Fruit fly (Drosophila melanogaster) whole organism, embryonic: Measurements from ENCODE around the gene CG31515.

ENCODE experiments used
- B-H1 ChIP-seq: fragments of 200-800 bp; sonication (Bioruptor generic); IDR thresholded peaks from 3 replicates; pipeline ENCODE4 v1.3.6; 2022; ENCODE audit warnings: missing biosample characterization, missing genetic modification characterization
- CG10462 ChIP-seq: fragments of 200-800 bp; sonication (Bioruptor generic); optimal IDR thresholded peaks from 2 replicates; lab custom pipeline; 2016; ENCODE audit warnings: missing biosample characterization, missing genetic modification characterization
- CG11560 ChIP-seq: fragments of 200-800 bp; sonication (Bioruptor generic); IDR thresholded peaks from 3 replicates; pipeline ENCODE4 v1.3.6; 2022; ENCODE audit warnings: missing biosample characterization, missing genetic modification characterization
- CG11723 ChIP-seq: fragments of 200-800 bp; sonication (Bioruptor generic); optimal IDR thresholded peaks from 2 replicates; lab custom pipeline; 2017; ENCODE audit warnings: missing biosample characterization, mild to moderate bottlenecking, missing genetic modification characterization
- CG12744 ChIP-seq: fragments of 200-800 bp; sonication (Bioruptor generic); optimal IDR thresholded peaks from 2 replicates; lab custom pipeline; 2016; ENCODE audit warnings: missing biosample characterization, missing genetic modification characterization
- CG13775 ChIP-seq: fragments of 200-800 bp; sonication (Bioruptor generic); optimal IDR thresholded peaks from 3 replicates; lab custom pipeline; 2017; ENCODE audit warnings: missing biosample characterization, mild to moderate bottlenecking, missing genetic modification characterization
- CG15479 ChIP-seq: fragments of 200-800 bp; sonication (Bioruptor generic); optimal IDR thresholded peaks from 3 replicates; lab custom pipeline; 2019; ENCODE audit warnings: missing biosample characterization, mild to moderate bottlenecking, missing genetic modification characterization, moderate library complexity
- CG15601 ChIP-seq: fragments of 200-800 bp; sonication (Bioruptor generic); optimal IDR thresholded peaks from 3 replicates; lab custom pipeline; 2019; ENCODE audit warnings: missing biosample characterization, mild to moderate bottlenecking, missing genetic modification characterization, moderate library complexity
- CG1602 ChIP-seq: fragments of 200-800 bp; sonication (Bioruptor generic); optimal IDR thresholded peaks from 3 replicates; lab custom pipeline; 2016; ENCODE audit warnings: missing biosample characterization, missing genetic modification characterization
- CG17359 ChIP-seq: fragments of 200-800 bp; sonication (Bioruptor generic); optimal IDR thresholded peaks from 3 replicates; lab custom pipeline; 2018; ENCODE audit warnings: missing biosample characterization, mild to moderate bottlenecking, missing genetic modification characterization, moderate library complexity
- CG2889 ChIP-seq: fragments of 200-800 bp; sonication (Bioruptor generic); IDR thresholded peaks from 3 replicates; pipeline ENCODE4 v1.3.6; 2022; ENCODE audit warnings: missing biosample characterization, missing genetic modification characterization
- CG32772 ChIP-seq: fragments of 200-800 bp; sonication (Bioruptor generic); IDR thresholded peaks from 2 replicates; pipeline ENCODE4 v1.3.6; 2022; ENCODE audit warnings: missing biosample characterization, missing genetic modification characterization
- CG5245 ChIP-seq: fragments of 200-800 bp; sonication (Bioruptor generic); optimal IDR thresholded peaks from 3 replicates; lab custom pipeline; 2016; ENCODE audit warnings: missing biosample characterization, missing genetic modification characterization
- CG6254 ChIP-seq: fragments of 200-800 bp; sonication (Bioruptor generic); optimal IDR thresholded peaks from 3 replicates; lab custom pipeline; 2017; ENCODE audit warnings: mild to moderate bottlenecking, missing biosample characterization, missing genetic modification reagents, missing genetic modification characterization
- CG7271 ChIP-seq: fragments of 200-800 bp; sonication (Bioruptor generic); optimal IDR thresholded peaks from 2 replicates; lab custom pipeline; 2018; ENCODE audit warnings: missing biosample characterization, mild to moderate bottlenecking, missing genetic modification characterization, moderate library complexity
- CG7839 ChIP-seq: fragments of 200-800 bp; sonication (Bioruptor generic); optimal IDR thresholded peaks from 3 replicates; lab custom pipeline; 2018; ENCODE audit warnings: missing biosample characterization, mild to moderate bottlenecking, missing genetic modification characterization, moderate library complexity
- CG8281 ChIP-seq: fragments of 200-800 bp; sonication (Bioruptor generic); optimal IDR thresholded peaks from 2 replicates; lab custom pipeline; 2018; ENCODE audit warnings: missing biosample characterization, mild to moderate bottlenecking, missing genetic modification characterization, moderate library complexity
- CG8478 ChIP-seq: fragments of >200 bp; optimal IDR thresholded peaks from 2 replicates; lab custom pipeline; 2018
- CG8944 ChIP-seq: fragments of 200-800 bp; sonication (Bioruptor generic); optimal IDR thresholded peaks from 3 replicates; lab custom pipeline; 2016; ENCODE audit warnings: missing biosample characterization, missing genetic modification characterization
- CG9797 ChIP-seq: fragments of 200-800 bp; sonication (Bioruptor generic); optimal IDR thresholded peaks from 3 replicates; lab custom pipeline; 2018; ENCODE audit warnings: missing biosample characterization, mild to moderate bottlenecking, missing genetic modification characterization
- CG9817 ChIP-seq: fragments of 200-800 bp; sonication (Bioruptor generic); optimal IDR thresholded peaks from 2 replicates; lab custom pipeline; 2018; ENCODE audit warnings: missing biosample characterization, mild to moderate bottlenecking, missing genetic modification characterization, moderate library complexity
- Ets65A ChIP-seq: fragments of 200-800 bp; sonication (Bioruptor generic); peaks from one replicate; lab custom pipeline; 2016; ENCODE audit warnings: missing biosample characterization, missing genetic modification characterization
- Hmr ChIP-seq: fragments of 200-800 bp; sonication (Bioruptor generic); optimal IDR thresholded peaks from 3 replicates; lab custom pipeline; 2017; ENCODE audit warnings: mild to moderate bottlenecking, missing biosample characterization, missing genetic modification reagents, missing genetic modification characterization
- Hsf ChIP-seq: fragments of 200-800 bp; sonication (Bioruptor generic); optimal IDR thresholded peaks from 3 replicates; lab custom pipeline; 2016; ENCODE audit warnings: missing biosample characterization, missing genetic modification characterization
- Sin3A ChIP-seq: fragments of >200 bp; optimal IDR thresholded peaks from 2 replicates; lab custom pipeline; 2018
- Spps ChIP-seq: fragments of 200-800 bp; sonication (Bioruptor generic); optimal IDR thresholded peaks from 2 replicates; lab custom pipeline; 2018; ENCODE audit warnings: missing biosample characterization, mild to moderate bottlenecking, missing genetic modification characterization
- Usf ChIP-seq: fragments of 200-800 bp; sonication (Bioruptor generic); optimal IDR thresholded peaks from 2 replicates; lab custom pipeline; 2017; ENCODE audit warnings: missing genotype, missing biosample characterization, missing genetic modification characterization
- al ChIP-seq: fragments of 200-800 bp; sonication (Bioruptor generic); IDR thresholded peaks from 2 replicates; pipeline ENCODE4 v1.3.6; 2022; ENCODE audit warnings: missing biosample characterization, missing genetic modification characterization
- chn ChIP-seq: fragments of 200-800 bp; sonication (Bioruptor generic); optimal IDR thresholded peaks from 2 replicates; lab custom pipeline; 2016; ENCODE audit warnings: missing biosample characterization, missing genetic modification characterization
- croc ChIP-seq: fragments of 200-800 bp; sonication (Bioruptor generic); conservative IDR thresholded peaks from 3 replicates; pipeline ENCODE4 v1.3.6; 2022; ENCODE audit warnings: missing biosample characterization, missing genetic modification characterization
- danr ChIP-seq: fragments of 200-800 bp; sonication (Bioruptor generic); IDR thresholded peaks from 2 replicates; pipeline ENCODE4 v1.3.6; 2022; ENCODE audit warnings: missing biosample characterization, missing genetic modification characterization
- ems ChIP-seq: fragments of 200-800 bp; sonication (Bioruptor generic); optimal IDR thresholded peaks from 3 replicates; lab custom pipeline; 2016; ENCODE audit warnings: missing biosample characterization, missing genetic modification characterization
- fd102C ChIP-seq: fragments of 200-800 bp; sonication (Bioruptor generic); optimal IDR thresholded peaks from 2 replicates; lab custom pipeline; 2018; ENCODE audit warnings: missing biosample characterization, mild to moderate bottlenecking, missing genetic modification characterization, moderate library complexity
- fru ChIP-seq: fragments of >200 bp; optimal IDR thresholded peaks from 2 replicates; lab custom pipeline; 2017
- gsb-n ChIP-seq: fragments of 200-800 bp; sonication (Bioruptor generic); optimal IDR thresholded peaks from 3 replicates; lab custom pipeline; 2018; ENCODE audit warnings: missing biosample characterization, mild to moderate bottlenecking, missing genetic modification characterization
- hbn ChIP-seq: fragments of 200-800 bp; sonication (Bioruptor generic); IDR thresholded peaks from 2 replicates; pipeline ENCODE4 v1.3.6; 2022; ENCODE audit warnings: missing biosample characterization, missing genetic modification characterization; ENCODE audit not compliant: partially characterized antibody
- hth ChIP-seq: fragments of >200 bp; optimal IDR thresholded peaks from 2 replicates; lab custom pipeline; 2017; ENCODE audit warnings: inconsistent platforms
- insv ChIP-seq, 2 experiments: fragments of 200-800 bp; sonication (Bioruptor generic); optimal IDR thresholded peaks; 3 replicates each; lab custom pipeline; 2016 to 2018; ENCODE audit warnings: missing biosample characterization in 2 of 2, missing genetic modification characterization in 2 of 2
- kay ChIP-seq: fragments of 200-800 bp; sonication (Bioruptor generic); optimal IDR thresholded peaks from 2 replicates; lab custom pipeline; 2016; ENCODE audit warnings: missing biosample characterization, missing genetic modification characterization
- klu ChIP-seq: fragments of 200-800 bp; sonication (Bioruptor generic); IDR thresholded peaks from 2 replicates; pipeline ENCODE4 v1.3.6; 2022; ENCODE audit warnings: missing biosample characterization, missing genetic modification characterization
- lilli ChIP-seq: fragments of 200-800 bp; sonication (Bioruptor generic); optimal IDR thresholded peaks from 3 replicates; lab custom pipeline; 2016; ENCODE audit warnings: missing biosample characterization, missing genetic modification characterization
- lov ChIP-seq, 2 experiments: fragments of 200-800 bp in 1 of 2; fragments of >200 bp in 1 of 2; sonication (Bioruptor generic) in 1 of 2; IDR thresholded peaks in 1 of 2; optimal IDR thresholded peaks in 1 of 2; 2 replicates in 1 of 2; 3 replicates in 1 of 2; pipeline versions ENCODE4 v1.3.6 to Lab custom; 2017 to 2022; ENCODE audit warnings: missing biosample characterization in 1 of 2, missing genetic modification characterization in 1 of 2
- mirr ChIP-seq: fragments of 200-800 bp; sonication (Bioruptor generic); optimal IDR thresholded peaks from 3 replicates; lab custom pipeline; 2018; ENCODE audit warnings: missing biosample characterization, mild to moderate bottlenecking, missing genetic modification characterization
- odd ChIP-seq: fragments of 200-800 bp; sonication (Bioruptor generic); optimal IDR thresholded peaks from 2 replicates; lab custom pipeline; 2017; ENCODE audit warnings: missing biosample characterization, mild to moderate bottlenecking, missing genetic modification characterization
- prd ChIP-seq, 3 experiments: fragments of >200 bp in 2 of 3; fragments of 200-800 bp in 1 of 3; sonication (Bioruptor generic) in 1 of 3; optimal IDR thresholded peaks in 2 of 3; IDR thresholded peaks in 1 of 3; 2 replicates in 2 of 3; 3 replicates in 1 of 3; pipeline versions ENCODE4 v1.3.6 to Lab custom; 2017 to 2022; ENCODE audit warnings: missing biosample characterization in 1 of 3, missing genetic modification characterization in 1 of 3
- seq ChIP-seq: fragments of 200-800 bp; sonication (Bioruptor generic); IDR thresholded peaks from 2 replicates; pipeline ENCODE4 v1.3.6; 2022; ENCODE audit warnings: missing biosample characterization, missing genetic modification characterization
- trem ChIP-seq: fragments of 200-800 bp; optimal IDR thresholded peaks from 3 replicates; lab custom pipeline; 2019; ENCODE audit warnings: missing biosample characterization, mild to moderate bottlenecking, missing genetic modification characterization, moderate library complexity
- vvl ChIP-seq: fragments of 200-800 bp; sonication (Bioruptor generic); IDR thresholded peaks from 2 replicates; pipeline ENCODE4 v1.3.6; 2022; ENCODE audit warnings: missing biosample characterization, missing genetic modification characterization
- zf30C ChIP-seq: fragments of 200-800 bp; sonication (Bioruptor generic); optimal IDR thresholded peaks from 3 replicates; lab custom pipeline; 2018; ENCODE audit warnings: missing biosample characterization, mild to moderate bottlenecking, missing genetic modification characterization

Gene CG31515

DNA sequence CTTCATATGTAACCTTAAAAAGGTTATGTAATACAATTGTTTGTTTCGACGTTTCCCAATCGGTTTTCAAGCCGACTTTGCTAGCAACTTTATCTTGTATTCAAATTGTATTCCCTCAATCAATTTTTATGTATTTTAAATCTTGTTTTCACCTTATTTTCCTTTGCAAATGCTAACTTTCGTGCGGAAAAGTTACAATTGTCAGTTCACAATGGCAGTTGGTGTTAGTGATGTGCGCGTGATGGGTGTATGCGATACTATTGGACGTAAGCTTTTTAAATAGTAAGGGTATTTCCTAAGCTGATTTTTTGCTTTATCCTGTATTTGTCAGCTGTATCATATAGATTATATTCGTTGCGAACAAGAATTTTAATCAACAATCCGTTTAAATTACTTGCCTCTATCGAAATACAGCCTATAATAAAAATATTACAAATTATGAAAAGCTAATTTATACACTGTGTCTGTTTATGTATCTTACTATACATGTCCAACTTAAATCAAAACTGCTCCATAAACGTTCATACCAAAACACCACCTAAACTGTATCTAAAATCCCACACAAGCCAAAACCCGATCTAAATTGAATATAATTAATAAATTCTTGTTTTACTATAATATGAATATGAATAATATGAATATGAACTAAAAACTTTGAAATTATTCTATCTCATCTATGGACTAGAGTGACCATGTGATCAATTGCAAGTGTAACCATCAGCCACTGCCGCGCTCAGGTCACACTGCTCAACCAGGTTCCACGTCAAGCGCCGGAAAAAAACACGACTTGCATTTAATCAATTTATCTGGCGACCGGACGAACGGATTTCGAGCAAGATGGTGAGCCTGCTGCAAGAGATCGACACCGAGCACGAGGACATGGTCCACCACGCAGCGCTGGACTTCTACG lies 32.6 kb downstream of the CG31515 start, which contains the start of the genes ATPsynCF6 and Sec13:
Gene ATPsynCF6, minus strand, starts transcription at position 236 of the 910 bp plus-strand sequence.
Gene Sec13, plus strand, starts transcription at position 450 of the 910 bp plus-strand sequence.
- TF ChIP-seq Usf (GFP tag; lab: Kevin White, UChicago) (no peak), CG7271 (tag; lab: Kevin White, UChicago) (no peak), danr (GFP tag; lab: Robert Waterston, UW) (no peak), trem (tag; lab: Kevin White, UChicago) (peak; percentile 43), ems (peak; percentile 13), hbn (GFP tag; lab: Robert Waterston, UW) (peak; percentile 85), insv (GFP tag; optimal IDR thresholded peaks at IDR 0.05; lab: Kevin White, UChicago) (no peak), B-H1 (GFP tag; lab: Robert Waterston, UW) (peak; percentile 18; the same call in 2 of the 3 replicates), CG12744 (GFP tag; lab: Kevin White, UChicago) (no peak), vvl (GFP tag; lab: Robert Waterston, UW) (peak; percentile 71), Hmr (GFP tag; lab: Kevin White, UChicago) (peak; percentile 64), prd (optimal IDR thresholded peaks at IDR 0.05; lab: Kevin White, UChicago) (no peak), prd (GFP tag; IDR thresholded peaks at IDR 0.05; lab: Robert Waterston, UW) (peak; percentile 48; the same call in 1 of the 3 replicates), CG1602 (GFP tag; lab: Kevin White, UChicago) (peak; percentile 4), CG8944 (peak; percentile 33), CG32772 (GFP tag; lab: Robert Waterston, UW) (peak; percentile 17; the same call in 1 of the 2 replicates), Hsf (peak; percentile 33), CG15479 (GFP tag; lab: Kevin White, UChicago) (no peak), fru (lab: Kevin White, UChicago) (no peak), CG6254 (GFP tag; lab: Kevin White, UChicago) (no peak), fd102C (GFP tag; lab: Kevin White, UChicago) (no peak), lov (optimal IDR thresholded peaks at IDR 0.05; lab: Kevin White, UChicago) (no peak), lov (GFP tag; IDR thresholded peaks at IDR 0.05; lab: Robert Waterston, UW) (0 out of 3 replicates have a peak, but pooled peaks have one; percentile 9), seq (GFP tag; lab: Robert Waterston, UW) (peak; percentile 47), Sin3A (peak; percentile 16), CG9797 (peak; percentile 72), CG17359 (tag; lab: Kevin White, UChicago) (peak; percentile 59), al (GFP tag; lab: Robert Waterston, UW) (peak; percentile 42; the same call in 1 of the 2 replicates), hth (lab: Kevin White, UChicago) (no peak), CG7839 (tag; lab: Kevin White, UChicago) (peak; percentile 60), Spps (tag; lab: Kevin White, UChicago) (no peak), CG5245 (no peak), CG15601 (tag; lab: Kevin White, UChicago) (peak; percentile 37), zf30C (GFP tag; lab: Kevin White, UChicago) (no peak), lilli (GFP tag; lab: Kevin White, UChicago) (peak; percentile 59), CG11560 (tag; lab: Robert Waterston, UW) (no peak), chn (GFP tag; lab: Kevin White, UChicago) (no peak), Ets65A (GFP tag; lab: Kevin White, UChicago) (no peak), CG8281 (tag; lab: Kevin White, UChicago) (peak; percentile 9), odd (GFP tag; lab: Kevin White, UChicago) (no peak), mirr (peak; percentile 1), klu (peak; percentile 46; the same call in 1 of the 2 replicates), kay (GFP tag; lab: Kevin White, UChicago) (peak; percentile 1), gsb-n (tag; lab: Kevin White, UChicago) (peak; percentile 19), CG10462 (GFP tag; lab: Kevin White, UChicago) (no peak), CG11723 (GFP tag; lab: Kevin White, UChicago) (no peak), CG8478 (no peak), CG2889 (GFP tag; lab: Robert Waterston, UW) (0 out of 3 replicates have a peak, but pooled peaks have one; percentile 9), CG13775 (GFP tag; lab: Kevin White, UChicago) (peak; percentile 24), CG9817 (tag; lab: Kevin White, UChicago) (peak; percentile 61), croc (GFP tag; lab: Robert Waterston, UW) (peak; percentile 38; the same call in 2 of the 3 replicates)
